Fruit fly (Drosophila melanogaster): ENCODE results near the gene c11.1.

The c11.1 gene

dm6 chrX:9282783-9283289, at the start of gene c11.1 (continued):
- no peak for TF ChIP-seq CG1647 (GFP tag; optimal IDR thresholded peaks at IDR 0.05)
- no peak for TF ChIP-seq CG5953 (GFP tag; IDR thresholded peaks at IDR 0.05)
- TF ChIP-seq Nf-YC (tag; optimal IDR thresholded peaks at IDR 0.05): peak; percentile 59
- no peak for TF ChIP-seq ash1 (GFP tag; optimal IDR thresholded peaks at IDR 0.05)
- no peak for TF ChIP-seq CG14441 (GFP tag; IDR thresholded peaks at IDR 0.05)
- no peak for TF ChIP-seq bab2 (GFP tag; optimal IDR thresholded peaks at IDR 0.05)
- no peak for TF ChIP-seq sc (optimal IDR thresholded peaks at IDR 0.05)
- no peak for TF ChIP-seq sc (GFP tag; optimal IDR thresholded peaks at IDR 0.05)
- TF ChIP-seq CG3847 (GFP tag; IDR thresholded peaks at IDR 0.05): peak; percentile 47; the same call in 1 of the 2 replicates
- peak; percentile 44 for TF ChIP-seq Ets97D (GFP tag; optimal IDR thresholded peaks at IDR 0.05)
- TF ChIP-seq crp (GFP tag; optimal IDR thresholded peaks at IDR 0.05): peak in 1 of 2 experiments; percentile 65
- TF ChIP-seq mam (GFP tag; optimal IDR thresholded peaks at IDR 0.05): no peak
- no peak for TF ChIP-seq hth (optimal IDR thresholded peaks at IDR 0.05)
- no peak for TF ChIP-seq CG4730 (GFP tag; IDR thresholded peaks at IDR 0.05)
- TF ChIP-seq Max (GFP tag; optimal IDR thresholded peaks at IDR 0.05): no peak
- no peak for TF ChIP-seq CG18599 (GFP tag; optimal IDR thresholded peaks at IDR 0.05)
- TF ChIP-seq schlank (tag; optimal IDR thresholded peaks at IDR 0.05): no peak
- no peak for TF ChIP-seq CG8478 (optimal IDR thresholded peaks at IDR 0.05)
- TF ChIP-seq CG6813 (GFP tag; optimal IDR thresholded peaks at IDR 0.05): no peak
- peak; percentile 32 for TF ChIP-seq CG2120 (GFP tag; optimal IDR thresholded peaks at IDR 0.05)
- TF ChIP-seq CG1024 (GFP tag; IDR thresholded peaks at IDR 0.05): no peak
- TF ChIP-seq tx (GFP tag; optimal IDR thresholded peaks at IDR 0.05): no peak
- TF ChIP-seq CG10366 (GFP tag; IDR thresholded peaks at IDR 0.05): no peak
- TF ChIP-seq chinmo (GFP tag; IDR thresholded peaks at IDR 0.05; ENCODE audit: partially characterized antibody): peak; percentile 72; the same call in 2 of the 4 replicates
- TF ChIP-seq unpg (GFP tag; optimal IDR thresholded peaks at IDR 0.05): no peak
- no peak for TF ChIP-seq Atf6 (GFP tag; IDR thresholded peaks at IDR 0.05)
- peak; percentile 49 for TF ChIP-seq HmgD (GFP tag; optimal IDR thresholded peaks at IDR 0.05)
- TF ChIP-seq D19B (GFP tag; optimal IDR thresholded peaks at IDR 0.05): no peak
- TF ChIP-seq zen2 (GFP tag; IDR thresholded peaks at IDR 0.05; ENCODE audit: partially characterized antibody): no peak
- TF ChIP-seq fru (optimal IDR thresholded peaks at IDR 0.05): no peak
- no peak for TF ChIP-seq gsb (GFP tag; IDR thresholded peaks at IDR 0.05)
- no peak for TF ChIP-seq CG9727 (GFP tag; optimal IDR thresholded peaks at IDR 0.05)
- no peak for TF ChIP-seq usp (GFP tag; optimal IDR thresholded peaks at IDR 0.05)
- no peak for TF ChIP-seq tll (GFP tag; optimal IDR thresholded peaks at IDR 0.05)
- TF ChIP-seq pros (GFP tag; optimal IDR thresholded peaks at IDR 0.05): no peak
- no peak for TF ChIP-seq chm (GFP tag; IDR thresholded peaks at IDR 0.05)
- TF ChIP-seq CG14050 (GFP tag; IDR thresholded peaks at IDR 0.05): no peak
- TF ChIP-seq Sox100B (GFP tag; optimal IDR thresholded peaks at IDR 0.05): no peak
- TF ChIP-seq oc (tag; optimal IDR thresholded peaks at IDR 0.05): no peak
- TF ChIP-seq Bgb (GFP tag; IDR thresholded peaks at IDR 0.05; ENCODE audit: partially characterized antibody): peak; percentile 36; the same call in 1 of the 2 replicates
- no peak for TF ChIP-seq MTF-1 (GFP tag; optimal IDR thresholded peaks at IDR 0.05; ENCODE audit: borderline replicate concordance)
- no peak for TF ChIP-seq lab (GFP tag; optimal IDR thresholded peaks at IDR 0.05)
- TF ChIP-seq CG4328 (GFP tag; optimal IDR thresholded peaks at IDR 0.05): no peak
- no peak for TF ChIP-seq pb (GFP tag; optimal IDR thresholded peaks at IDR 0.05)
- peak; percentile 58 for TF ChIP-seq HmgZ (tag; optimal IDR thresholded peaks at IDR 0.05)
- TF ChIP-seq bsh (GFP tag; optimal IDR thresholded peaks at IDR 0.05): no peak
- TF ChIP-seq Sry-β (GFP tag; optimal IDR thresholded peaks at IDR 0.05): no peak
- no peak for TF ChIP-seq Nf-YA (GFP tag; IDR thresholded peaks at IDR 0.05)
- peak; percentile 31 for TF ChIP-seq CG12391 (tag; optimal IDR thresholded peaks at IDR 0.05)
- peak; percentile 28 for TF ChIP-seq nom (GFP tag; optimal IDR thresholded peaks at IDR 0.05)
- TF ChIP-seq Lhr (GFP tag; optimal IDR thresholded peaks at IDR 0.05): peak; percentile 75

Measured in whole organism, embryonic.